Fruit fly (Drosophila melanogaster) whole organism, embryonic: ENCODE measurements around the gene Ttc19.
A peak's percentile ranks its signal among the peaks of the same experiment; 100 is the strongest.

Experiments
- ATbp ChIP-seq: fragments of 200-800 bp; sonication (Bioruptor generic); optimal IDR thresholded peaks from 2 replicates; lab custom pipeline; 2017; ENCODE audit warnings: missing biosample characterization, mild to moderate bottlenecking, missing genetic modification characterization, missing genetic modification reagents
- Atf-2 ChIP-seq: fragments of 200-800 bp; sonication (Bioruptor generic); optimal IDR thresholded peaks from 2 replicates; lab custom pipeline; 2016; ENCODE audit warnings: missing biosample characterization, missing genetic modification characterization
- Atf3 ChIP-seq: fragments of 200-800 bp; sonication (Bioruptor generic); optimal IDR thresholded peaks from 3 replicates; lab custom pipeline; 2016; ENCODE audit warnings: missing biosample characterization, missing genetic modification characterization
- B-H2 ChIP-seq: fragments of 200-800 bp; sonication (Bioruptor generic); optimal IDR thresholded peaks from 2 replicates; lab custom pipeline; 2018; ENCODE audit warnings: missing biosample characterization, mild to moderate bottlenecking, missing genetic modification characterization
- Blimp-1 ChIP-seq: fragments of 200-800 bp; sonication (Bioruptor generic); optimal IDR thresholded peaks from 3 replicates; lab custom pipeline; 2018; ENCODE audit warnings: missing biosample characterization, missing genetic modification characterization, mild to moderate bottlenecking, moderate library complexity, missing genetic modification reagents
- CG10274 ChIP-seq: fragments of 200-800 bp; sonication (Bioruptor generic); optimal IDR thresholded peaks from 3 replicates; lab custom pipeline; 2017; ENCODE audit warnings: missing biosample characterization, mild to moderate bottlenecking, missing genetic modification characterization
- CG10979 ChIP-seq: fragments of 200-800 bp; sonication (Bioruptor generic); optimal IDR thresholded peaks from 2 replicates; lab custom pipeline; 2018; ENCODE audit warnings: missing biosample characterization, mild to moderate bottlenecking, missing genetic modification characterization, moderate library complexity
- CG11398 ChIP-seq: fragments of 200-800 bp; sonication (Bioruptor generic); optimal IDR thresholded peaks from 2 replicates; lab custom pipeline; 2016; ENCODE audit warnings: missing biosample characterization, missing genetic modification characterization
- CG11504 ChIP-seq: fragments of 200-800 bp; sonication (Bioruptor generic); optimal IDR thresholded peaks from 3 replicates; lab custom pipeline; 2019; ENCODE audit warnings: missing biosample characterization, mild to moderate bottlenecking, missing genetic modification characterization, moderate library complexity
- CG12104 ChIP-seq: fragments of 200-800 bp; sonication (Bioruptor generic); optimal IDR thresholded peaks from 3 replicates; lab custom pipeline; 2016; ENCODE audit warnings: missing biosample characterization, missing genetic modification characterization
- CG12236 ChIP-seq: fragments of 200-800 bp; sonication (Bioruptor generic); optimal IDR thresholded peaks from 2 replicates; lab custom pipeline; 2016; ENCODE audit warnings: missing biosample characterization, missing genetic modification characterization
- CG12299 ChIP-seq: fragments of 200-800 bp; sonication (Bioruptor generic); optimal IDR thresholded peaks from 2 replicates; lab custom pipeline; 2018; ENCODE audit warnings: missing biosample characterization, mild to moderate bottlenecking, missing genetic modification characterization
- CG13624 ChIP-seq: fragments of 200-800 bp; sonication (Bioruptor generic); optimal IDR thresholded peaks from 2 replicates; lab custom pipeline; 2016; ENCODE audit warnings: missing biosample characterization, missing genetic modification characterization
- CG2120 ChIP-seq: fragments of 200-800 bp; sonication (Bioruptor generic); optimal IDR thresholded peaks from 3 replicates; lab custom pipeline; 2016; ENCODE audit warnings: missing biosample characterization, missing genetic modification characterization
- CG2678 ChIP-seq: fragments of 200-800 bp; sonication (Bioruptor generic); optimal IDR thresholded peaks from 3 replicates; lab custom pipeline; 2019; ENCODE audit warnings: missing biosample characterization, mild to moderate bottlenecking, missing genetic modification characterization, moderate library complexity
- CG32532 ChIP-seq: fragments of 200-800 bp; sonication (Bioruptor generic); IDR thresholded peaks from 2 replicates; pipeline ENCODE4 v1.3.6; 2022; ENCODE audit warnings: missing biosample characterization, missing genetic modification characterization
- CG3281 ChIP-seq: fragments of 200-800 bp; sonication (Bioruptor generic); optimal IDR thresholded peaks from 3 replicates; lab custom pipeline; 2017; ENCODE audit warnings: missing biosample characterization, mild to moderate bottlenecking, missing genetic modification characterization
- CG4360 ChIP-seq: fragments of 200-800 bp; sonication (Bioruptor generic); IDR thresholded peaks from 2 replicates; pipeline ENCODE4 v1.3.6; 2022; ENCODE audit warnings: missing biosample characterization, missing genetic modification characterization
- CG6791 ChIP-seq: fragments of 200-800 bp; sonication (Bioruptor generic); IDR thresholded peaks from 3 replicates; pipeline ENCODE4 v1.3.6; 2022; ENCODE audit warnings: missing biosample characterization, missing genetic modification characterization; ENCODE audit not compliant: partially characterized antibody
- CG7271 ChIP-seq: fragments of 200-800 bp; sonication (Bioruptor generic); optimal IDR thresholded peaks from 2 replicates; lab custom pipeline; 2018; ENCODE audit warnings: missing biosample characterization, mild to moderate bottlenecking, missing genetic modification characterization, moderate library complexity
- CTCF ChIP-seq: fragments of 200-800 bp; sonication (Bioruptor generic); optimal IDR thresholded peaks from 2 replicates; lab custom pipeline; 2017; ENCODE audit warnings: missing biosample characterization, mild to moderate bottlenecking, missing genetic modification characterization, moderate library complexity
- CkIIα-i1 ChIP-seq: fragments of 200-800 bp; sonication (Bioruptor generic); IDR thresholded peaks from 2 replicates; pipeline ENCODE4 v1.3.6; 2022; ENCODE audit warnings: missing biosample characterization, missing genetic modification characterization
- E2f1 ChIP-seq: fragments of 200-800 bp; sonication (Bioruptor generic); IDR thresholded peaks from 2 replicates; pipeline ENCODE4 v1.3.6; 2022; ENCODE audit warnings: missing biosample characterization, missing genetic modification characterization
- Ets97D ChIP-seq: fragments of 200-800 bp; sonication (Bioruptor generic); optimal IDR thresholded peaks from 3 replicates; lab custom pipeline; 2016; ENCODE audit warnings: missing biosample characterization, missing genetic modification characterization
- Kr ChIP-seq: fragments of 200-800 bp; sonication (Bioruptor generic); optimal IDR thresholded peaks from 2 replicates; lab custom pipeline; 2017; ENCODE audit warnings: missing biosample characterization, mild to moderate bottlenecking, missing genetic modification characterization
- PHDP ChIP-seq: fragments of 200-800 bp; sonication (Bioruptor generic); optimal IDR thresholded peaks from 3 replicates; lab custom pipeline; 2018; ENCODE audit warnings: missing biosample characterization, mild to moderate bottlenecking, missing genetic modification characterization, moderate library complexity
- Ravus ChIP-seq: fragments of 200-800 bp; sonication (Bioruptor generic); IDR thresholded peaks from 2 replicates; pipeline ENCODE4 v1.3.6; 2022; ENCODE audit warnings: missing biosample characterization, missing genetic modification characterization
- Sox102F ChIP-seq: fragments of 200-800 bp; sonication (Bioruptor generic); optimal IDR thresholded peaks from 2 replicates; lab custom pipeline; 2018; ENCODE audit warnings: missing biosample characterization, mild to moderate bottlenecking, missing genetic modification characterization, moderate library complexity
- Tbp ChIP-seq: fragments of >200 bp; optimal IDR thresholded peaks from 2 replicates; lab custom pipeline; 2018; ENCODE audit warnings: missing biosample characterization, missing genetic modification characterization
- Usf ChIP-seq: fragments of 200-800 bp; sonication (Bioruptor generic); optimal IDR thresholded peaks from 2 replicates; lab custom pipeline; 2017; ENCODE audit warnings: missing genotype, missing biosample characterization, missing genetic modification characterization
- al ChIP-seq: fragments of 200-800 bp; sonication (Bioruptor generic); IDR thresholded peaks from 2 replicates; pipeline ENCODE4 v1.3.6; 2022; ENCODE audit warnings: missing biosample characterization, missing genetic modification characterization
- chif ChIP-seq, 2 experiments: fragments of 200-800 bp; sonication (Bioruptor generic); optimal IDR thresholded peaks; 3 replicates each; lab custom pipeline; 2016; ENCODE audit warnings: missing biosample characterization in 2 of 2, missing genetic modification characterization in 2 of 2
- chm ChIP-seq: fragments of 200-800 bp; sonication (Bioruptor generic); IDR thresholded peaks from 2 replicates; pipeline ENCODE4 v1.3.6; 2022; ENCODE audit warnings: missing biosample characterization, missing genetic modification characterization
- fd102C ChIP-seq: fragments of 200-800 bp; sonication (Bioruptor generic); optimal IDR thresholded peaks from 2 replicates; lab custom pipeline; 2018; ENCODE audit warnings: missing biosample characterization, mild to moderate bottlenecking, missing genetic modification characterization, moderate library complexity
- h ChIP-seq: fragments of >200 bp; optimal IDR thresholded peaks from 2 replicates; lab custom pipeline; 2017
- her ChIP-seq: fragments of 200-800 bp; sonication (Bioruptor generic); optimal IDR thresholded peaks from 2 replicates; lab custom pipeline; 2016; ENCODE audit warnings: missing biosample characterization, missing genetic modification characterization
- nmo ChIP-seq: fragments of 200-800 bp; sonication (Bioruptor generic); optimal IDR thresholded peaks from 2 replicates; lab custom pipeline; 2018; ENCODE audit warnings: missing biosample characterization, mild to moderate bottlenecking, missing genetic modification characterization, moderate library complexity
- phol ChIP-seq: fragments of 200-800 bp; sonication (Bioruptor generic); optimal IDR thresholded peaks from 3 replicates; lab custom pipeline; 2018; ENCODE audit warnings: missing biosample characterization, mild to moderate bottlenecking, missing genetic modification characterization, moderate library complexity
- pzg ChIP-seq: fragments of 200-800 bp; sonication (Bioruptor generic); optimal IDR thresholded peaks from 3 replicates; lab custom pipeline; 2018; ENCODE audit warnings: missing biosample characterization, mild to moderate bottlenecking, missing genetic modification characterization, moderate library complexity
- sens ChIP-seq: fragments of 200-800 bp; sonication (Bioruptor generic); peaks from one replicate; lab custom pipeline; 2016; ENCODE audit warnings: missing biosample characterization, missing genetic modification characterization
- shn ChIP-seq: fragments of 200-800 bp; sonication (Bioruptor generic); optimal IDR thresholded peaks from 3 replicates; lab custom pipeline; 2016; ENCODE audit warnings: missing biosample characterization, missing genetic modification characterization
- sna ChIP-seq: fragments of 200-800 bp; sonication (Bioruptor generic); IDR thresholded peaks from 2 replicates; pipeline ENCODE4 v1.3.6; 2022; ENCODE audit warnings: missing biosample characterization, missing genetic modification characterization; ENCODE audit not compliant: partially characterized antibody

Gene Ttc19

dm6 chr2L:19079742-19080141 lies 34.8 kb upstream of the Ttc19 start (continued):
- TF ChIP-seq shn (no peak), CG2120 (no peak), sens (no peak), chif (GFP tag; optimal IDR thresholded peaks at IDR 0.05; lab: Kevin White, UChicago) (no peak), chm (GFP tag; lab: Robert Waterston, UW) (no peak), Kr (GFP tag; lab: Kevin White, UChicago) (no peak), pzg (GFP tag; lab: Kevin White, UChicago) (no peak), CG11504 (peak; percentile 99), Atf-2 (no peak), PHDP (tag; lab: Kevin White, UChicago) (no peak), Ets97D (GFP tag; lab: Kevin White, UChicago) (peak; percentile 59), sna (GFP tag; lab: Robert Waterston, UW) (peak; percentile 35; the same call in 1 of the 2 replicates), CG7271 (no peak), CG12299 (no peak), CTCF (GFP tag; lab: Kevin White, UChicago) (no peak), CkIIα-i1 (GFP tag; lab: Robert Waterston, UW) (no peak), CG10979 (tag; lab: Kevin White, UChicago) (no peak)

DNA sequence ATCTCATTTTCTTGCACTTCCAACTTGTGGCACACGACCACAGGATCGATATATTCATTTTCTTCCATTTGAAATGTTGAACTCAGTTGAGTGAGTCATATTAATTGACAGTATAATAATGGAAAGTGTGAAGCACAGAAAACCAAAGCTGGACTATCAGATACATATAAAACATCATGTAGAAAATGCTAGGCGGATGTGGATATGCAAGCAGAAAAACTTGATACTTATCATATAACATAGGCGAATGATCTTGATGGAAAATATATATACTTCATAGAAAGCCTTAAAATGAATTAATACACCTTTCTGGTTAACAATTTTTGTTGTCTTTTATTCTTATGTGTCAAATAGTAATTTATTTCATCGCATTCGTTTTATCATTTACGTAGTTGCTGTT lies 34.0 kb upstream of the Ttc19 start, which contains the start of gene CG10700:
Gene CG10700 (minus strand): TSS at position 101 of the 400 bp plus-strand sequence.
- no peak for TF ChIP-seq Ravus (GFP tag; lab: Robert Waterston, UW)

DNA sequence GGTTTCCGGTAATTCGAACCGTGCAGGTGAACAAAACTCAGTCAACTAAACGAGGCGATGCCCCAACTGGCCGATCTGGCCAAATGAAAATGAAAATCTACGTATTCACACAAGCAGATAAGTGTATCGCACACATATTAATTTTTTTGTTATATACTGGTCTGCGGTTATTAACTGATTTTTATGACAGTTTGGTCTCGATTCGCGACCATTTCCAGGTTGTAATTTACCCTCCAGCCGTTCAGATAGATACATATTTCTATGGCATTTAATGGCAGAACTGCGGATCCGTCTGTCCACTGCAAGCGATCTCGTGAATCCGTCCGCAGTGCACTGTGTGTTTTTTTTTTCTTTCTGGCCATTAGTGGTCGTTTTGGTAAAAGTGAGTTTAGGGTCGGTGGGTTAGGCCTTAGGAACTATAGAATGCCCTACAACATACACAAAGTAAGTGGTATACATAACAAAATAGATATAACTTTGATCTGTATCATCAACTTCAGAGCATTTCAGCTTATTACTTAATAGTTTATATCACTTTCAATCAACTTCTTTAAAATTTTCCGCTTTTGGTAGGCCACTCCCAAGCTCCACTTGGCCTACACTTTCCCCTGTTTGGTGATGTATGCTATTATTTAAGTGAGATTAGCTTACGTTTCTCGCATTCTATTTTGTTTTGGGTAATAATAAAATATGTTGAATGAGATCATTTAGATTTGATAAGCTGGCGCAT lies 29.3 kb upstream of the Ttc19 start, which contains the start of gene CG17572:
Gene CG17572 (minus strand): TSS at position 51 of the 730 bp plus-strand sequence.
- no peak for TF ChIP-seq CG4360 (GFP tag; lab: Robert Waterston, UW)
- TF ChIP-seq CG2678 (tag; lab: Kevin White, UChicago) = no peak
- no peak for TF ChIP-seq CG3281 (GFP tag; lab: Kevin White, UChicago)
- TF ChIP-seq CG32532 (GFP tag; lab: Robert Waterston, UW) = no peak
- peak; percentile 88 for TF ChIP-seq CG10274
- no peak for TF ChIP-seq h (lab: Kevin White, UChicago)
- TF ChIP-seq CG12236 (GFP tag; lab: Kevin White, UChicago) = no peak
- TF ChIP-seq CG11398 (GFP tag; lab: Kevin White, UChicago) = no peak
- no peak for TF ChIP-seq Usf (GFP tag; lab: Kevin White, UChicago)
- no peak for TF ChIP-seq her (GFP tag; lab: Kevin White, UChicago)
- TF ChIP-seq ATbp (GFP tag; lab: Kevin White, UChicago) = no peak
- TF ChIP-seq Sox102F (GFP tag; lab: Kevin White, UChicago) = peak; percentile 9
- no peak for TF ChIP-seq CG13624
- no peak for TF ChIP-seq fd102C (GFP tag; lab: Kevin White, UChicago)
- no peak for TF ChIP-seq Tbp (GFP tag; lab: Kevin White, UChicago)
- no peak for TF ChIP-seq E2f1 (GFP tag; lab: Robert Waterston, UW)
- TF ChIP-seq Atf3 (GFP tag; lab: Kevin White, UChicago) = no peak
- TF ChIP-seq Blimp-1 = peak; percentile 60
- peak; percentile 80 for TF ChIP-seq sens
- TF ChIP-seq CG12104 (GFP tag; lab: Kevin White, UChicago) = no peak
- TF ChIP-seq CG11504 = peak; percentile 23
- TF ChIP-seq al = no peak
- TF ChIP-seq CG6791 (GFP tag; lab: Robert Waterston, UW) = no peak
- TF ChIP-seq nmo (GFP tag; lab: Kevin White, UChicago) = peak; percentile 9
- TF ChIP-seq phol (tag; lab: Kevin White, UChicago) = peak; percentile 9
- no peak for TF ChIP-seq B-H2
